Fruit fly (Drosophila melanogaster): ENCODE measurements around the gene CG11837.

The CG11837 gene

DNA sequence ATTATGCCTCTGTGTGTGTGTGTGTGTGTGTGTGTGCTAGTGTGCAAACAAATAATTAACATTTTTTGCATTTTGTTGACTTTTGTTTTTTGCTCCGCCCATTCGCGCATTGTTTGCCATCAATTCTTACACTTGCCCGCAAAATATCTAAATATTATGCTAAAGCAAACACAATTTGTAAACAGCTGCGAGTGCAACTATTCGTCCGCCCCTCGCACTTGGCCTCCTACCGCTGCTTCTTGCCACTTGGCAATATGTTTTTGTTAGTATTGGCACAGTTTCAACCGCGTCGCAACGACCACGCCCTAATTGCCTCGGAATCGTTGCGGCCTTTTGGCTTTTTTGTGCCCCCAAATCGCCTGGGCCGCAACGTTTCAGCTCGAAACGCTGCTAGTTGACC is 28.3 kb downstream of the CG11837 start (continued):
- no peak for TF ChIP-seq CG18619 (GFP tag; optimal IDR thresholded peaks at IDR 0.05)
- TF ChIP-seq PHDP (tag; optimal IDR thresholded peaks at IDR 0.05): no peak
- TF ChIP-seq CG6683 (GFP tag; optimal IDR thresholded peaks at IDR 0.05): no peak
- no peak for TF ChIP-seq sr (GFP tag; IDR thresholded peaks at IDR 0.05)
- TF ChIP-seq CG6791 (GFP tag; IDR thresholded peaks at IDR 0.05; ENCODE audit: partially characterized antibody): no peak
- no peak for TF ChIP-seq CG31388 (GFP tag; optimal IDR thresholded peaks at IDR 0.05)
- TF ChIP-seq row (GFP tag; IDR thresholded peaks at IDR 0.05): 0 out of 3 replicates have a peak, but pooled peaks have one; percentile 11
- no peak for TF ChIP-seq ab (GFP tag; optimal IDR thresholded peaks at IDR 0.05)
- TF ChIP-seq CG6854 (GFP tag; optimal IDR thresholded peaks at IDR 0.05): no peak
- TF ChIP-seq NC2α (GFP tag; optimal IDR thresholded peaks at IDR 0.05): no peak
- TF ChIP-seq ap (GFP tag; IDR thresholded peaks at IDR 0.05): no peak
- TF ChIP-seq CG3065 (GFP tag; optimal IDR thresholded peaks at IDR 0.05): no peak
- no peak for TF ChIP-seq Eip74EF (GFP tag; optimal IDR thresholded peaks at IDR 0.05)
- TF ChIP-seq CG16863 (GFP tag; optimal IDR thresholded peaks at IDR 0.05): no peak
- TF ChIP-seq CG9932 (GFP tag; IDR thresholded peaks at IDR 0.05): no peak
- no peak for TF ChIP-seq Usf (GFP tag; optimal IDR thresholded peaks at IDR 0.05)
- no peak for TF ChIP-seq Doc2 (GFP tag; IDR thresholded peaks at IDR 0.05)
- TF ChIP-seq CG17385 (GFP tag; optimal IDR thresholded peaks at IDR 0.05): peak; percentile 6
- TF ChIP-seq CG2875 (GFP tag; optimal IDR thresholded peaks at IDR 0.05): no peak
- no peak for TF ChIP-seq CG9727 (GFP tag; optimal IDR thresholded peaks at IDR 0.05)
- no peak for TF ChIP-seq CG11093 (GFP tag; IDR thresholded peaks at IDR 0.05)
- TF ChIP-seq toy (GFP tag; IDR thresholded peaks at IDR 0.05): no peak
- no peak for TF ChIP-seq dm (GFP tag; optimal IDR thresholded peaks at IDR 0.05)
- peak; percentile 12 for TF ChIP-seq CG15479 (GFP tag; optimal IDR thresholded peaks at IDR 0.05)
- TF ChIP-seq CG10209 (GFP tag; optimal IDR thresholded peaks at IDR 0.05): peak; percentile 2
- no peak for TF ChIP-seq CG8388 (GFP tag; optimal IDR thresholded peaks at IDR 0.05)
- TF ChIP-seq CG1529 (GFP tag; optimal IDR thresholded peaks at IDR 0.05): no peak
- no peak for TF ChIP-seq Hmx (GFP tag; optimal IDR thresholded peaks at IDR 0.05)
- TF ChIP-seq sens (GFP tag): no peak
- no peak for TF ChIP-seq pnt (GFP tag; optimal IDR thresholded peaks at IDR 0.05)
- 0 out of 2 replicates have a peak, but pooled peaks have one; percentile 28 for TF ChIP-seq Rfx (GFP tag; IDR thresholded peaks at IDR 0.05)
- TF ChIP-seq ro (GFP tag; IDR thresholded peaks at IDR 0.05): no peak
- TF ChIP-seq lola (GFP tag; optimal IDR thresholded peaks at IDR 0.05): no peak
- TF ChIP-seq CG2120 (GFP tag; optimal IDR thresholded peaks at IDR 0.05): no peak
- no peak for TF ChIP-seq CG17328 (GFP tag; IDR thresholded peaks at IDR 0.05)
- no peak for TF ChIP-seq az2 (GFP tag; optimal IDR thresholded peaks at IDR 0.05)
- no peak for TF ChIP-seq emc (GFP tag; optimal IDR thresholded peaks at IDR 0.05)
- no peak for TF ChIP-seq CG2889 (GFP tag; IDR thresholded peaks at IDR 0.05)
- TF ChIP-seq ara (GFP tag; IDR thresholded peaks at IDR 0.05): peak; percentile 17; the same call in 1 of the 2 replicates
- TF ChIP-seq CG10565 (GFP tag; optimal IDR thresholded peaks at IDR 0.05): no peak
- no peak for TF ChIP-seq CG15601 (tag; optimal IDR thresholded peaks at IDR 0.05)
- TF ChIP-seq Drgx (GFP tag; IDR thresholded peaks at IDR 0.05): 0 out of 2 replicates have a peak, but pooled peaks have one; percentile 6
- TF ChIP-seq peb (GFP tag; IDR thresholded peaks at IDR 0.05): no peak
- no peak for TF ChIP-seq CG7357 (GFP tag; IDR thresholded peaks at IDR 0.05)
- TF ChIP-seq CG2129 (GFP tag; IDR thresholded peaks at IDR 0.05; ENCODE audit: partially characterized antibody): no peak
- peak; percentile 31 for TF ChIP-seq sd (tag; optimal IDR thresholded peaks at IDR 0.05)
- TF ChIP-seq HLHmδ (GFP tag; optimal IDR thresholded peaks at IDR 0.05): no peak
- no peak for TF ChIP-seq CG13123 (GFP tag; optimal IDR thresholded peaks at IDR 0.05)
- TF ChIP-seq Ssrp (tag; optimal IDR thresholded peaks at IDR 0.05): no peak
- TF ChIP-seq oc (tag; optimal IDR thresholded peaks at IDR 0.05): no peak
- no peak for TF ChIP-seq crc (GFP tag; optimal IDR thresholded peaks at IDR 0.05)
- TF ChIP-seq CG1602 (GFP tag; optimal IDR thresholded peaks at IDR 0.05): no peak

Measured in whole organism, embryonic.